Fruit fly (Drosophila melanogaster) whole organism, embryonic: ENCODE results near the gene mRpL28.

ENCODE experiments used
- Adf1 ChIP-seq: fragments of 200-800 bp; sonication (Bioruptor generic); IDR thresholded peaks from 2 replicates; pipeline ENCODE4 v1.3.6; 2022; ENCODE audit warnings: missing biosample characterization, missing genetic modification characterization
- Bdp1 ChIP-seq: fragments of 200-800 bp; sonication (Bioruptor generic); optimal IDR thresholded peaks from 3 replicates; lab custom pipeline; 2016; ENCODE audit warnings: missing biosample characterization, missing genetic modification characterization
- CG10321 ChIP-seq: fragments of 200-800 bp; sonication (Bioruptor generic); IDR thresholded peaks from 2 replicates; pipeline ENCODE4 v1.3.6; 2022; ENCODE audit warnings: missing biosample characterization, missing genetic modification characterization
- CG10431 ChIP-seq: fragments of 200-800 bp; sonication (Bioruptor generic); optimal IDR thresholded peaks from 3 replicates; lab custom pipeline; 2018; ENCODE audit warnings: missing biosample characterization, mild to moderate bottlenecking, missing genetic modification characterization
- CG10462 ChIP-seq: fragments of 200-800 bp; sonication (Bioruptor generic); optimal IDR thresholded peaks from 2 replicates; lab custom pipeline; 2016; ENCODE audit warnings: missing biosample characterization, missing genetic modification characterization
- CG10979 ChIP-seq: fragments of 200-800 bp; sonication (Bioruptor generic); optimal IDR thresholded peaks from 2 replicates; lab custom pipeline; 2018; ENCODE audit warnings: missing biosample characterization, mild to moderate bottlenecking, missing genetic modification characterization, moderate library complexity
- CG1233 ChIP-seq: fragments of 200-800 bp; sonication (Bioruptor generic); optimal IDR thresholded peaks from 4 replicates; lab custom pipeline; 2018; ENCODE audit warnings: missing biosample characterization, mild to moderate bottlenecking, missing genetic modification characterization
- CG13624 ChIP-seq: fragments of 200-800 bp; sonication (Bioruptor generic); optimal IDR thresholded peaks from 2 replicates; lab custom pipeline; 2016; ENCODE audit warnings: missing biosample characterization, missing genetic modification characterization
- CG14965 ChIP-seq: fragments of 200-800 bp; sonication (Bioruptor generic); optimal IDR thresholded peaks from 2 replicates; lab custom pipeline; 2016; ENCODE audit warnings: missing biosample characterization, missing genetic modification characterization, borderline replicate concordance
- CG1603 ChIP-seq: fragments of 200-800 bp; sonication (Bioruptor generic); optimal IDR thresholded peaks from 2 replicates; lab custom pipeline; 2019; ENCODE audit warnings: missing biosample characterization, mild to moderate bottlenecking, missing genetic modification characterization, moderate library complexity
- CG17361 ChIP-seq: fragments of 200-800 bp; sonication (Bioruptor generic); IDR thresholded peaks from 3 replicates; pipeline ENCODE4 v1.3.6; 2022; ENCODE audit warnings: missing biosample characterization, missing genetic modification characterization
- CG18262 ChIP-seq: fragments of 200-800 bp; optimal IDR thresholded peaks from 3 replicates; lab custom pipeline; 2019; ENCODE audit warnings: missing biosample characterization, mild to moderate bottlenecking, missing genetic modification characterization, moderate library complexity
- CG30431 ChIP-seq: fragments of 200-800 bp; sonication (Bioruptor generic); optimal IDR thresholded peaks from 2 replicates; lab custom pipeline; 2017; ENCODE audit warnings: missing biosample characterization, missing genetic modification characterization
- CG43689 ChIP-seq: fragments of 200-800 bp; sonication (Bioruptor generic); IDR thresholded peaks from 2 replicates; pipeline ENCODE4 v1.3.6; 2022; ENCODE audit warnings: missing biosample characterization, missing genetic modification characterization
- CG6254 ChIP-seq: fragments of 200-800 bp; sonication (Bioruptor generic); optimal IDR thresholded peaks from 3 replicates; lab custom pipeline; 2017; ENCODE audit warnings: mild to moderate bottlenecking, missing biosample characterization, missing genetic modification reagents, missing genetic modification characterization
- CG6654 ChIP-seq: fragments of 200-800 bp; sonication (Bioruptor generic); optimal IDR thresholded peaks from 2 replicates; lab custom pipeline; 2017; ENCODE audit warnings: missing biosample characterization, mild to moderate bottlenecking, missing genetic modification characterization
- CG6689 ChIP-seq: fragments of 200-800 bp; sonication (Bioruptor generic); IDR thresholded peaks from 2 replicates; pipeline ENCODE4 v1.3.6; 2022; ENCODE audit warnings: missing biosample characterization, missing genetic modification characterization
- CG9932 ChIP-seq: fragments of 200-800 bp; sonication (Bioruptor generic); IDR thresholded peaks from 2 replicates; pipeline ENCODE4 v1.3.6; 2022; ENCODE audit warnings: missing biosample characterization, missing genetic modification characterization
- Dfd ChIP-seq, 2 experiments: fragments of >200 bp; optimal IDR thresholded peaks; 2 replicates each; lab custom pipeline; 2017; ENCODE audit warnings: missing biosample characterization in 2 of 2, missing genetic modification characterization in 2 of 2
- Fer1 ChIP-seq: fragments of 200-800 bp; sonication (Bioruptor generic); optimal IDR thresholded peaks from 2 replicates; lab custom pipeline; 2017; ENCODE audit warnings: missing biosample characterization, mild to moderate bottlenecking, missing genetic modification characterization
- GATAe ChIP-seq: fragments of 200-800 bp; sonication (Bioruptor generic); conservative IDR thresholded peaks from 2 replicates; pipeline ENCODE4 v1.3.6; 2022; ENCODE audit warnings: missing biosample characterization, missing genetic modification characterization
- MBD-R2 ChIP-seq: fragments of 200-800 bp; sonication (Bioruptor generic); IDR thresholded peaks from 2 replicates; pipeline ENCODE4 v1.3.6; 2022; ENCODE audit warnings: missing biosample characterization, missing genetic modification characterization
- Rfx ChIP-seq: fragments of 200-800 bp; sonication (Bioruptor generic); IDR thresholded peaks from 2 replicates; pipeline ENCODE4 v1.3.6; 2022; ENCODE audit warnings: missing biosample characterization, missing genetic modification characterization
- Sin3A ChIP-seq: fragments of >200 bp; optimal IDR thresholded peaks from 2 replicates; lab custom pipeline; 2018
- Vsx1 ChIP-seq: fragments of 200-800 bp; sonication (Bioruptor generic); optimal IDR thresholded peaks from 2 replicates; lab custom pipeline; 2017; ENCODE audit warnings: missing biosample characterization, mild to moderate bottlenecking, missing genetic modification characterization, missing genetic modification reagents
- Xbp1 ChIP-seq: fragments of 200-800 bp; sonication (Bioruptor generic); optimal IDR thresholded peaks from 3 replicates; lab custom pipeline; 2016; ENCODE audit warnings: missing biosample characterization, mild to moderate bottlenecking, missing genetic modification characterization
- ara ChIP-seq: fragments of 200-800 bp; sonication (Bioruptor generic); IDR thresholded peaks from 2 replicates; pipeline ENCODE4 v1.3.6; 2022; ENCODE audit warnings: missing biosample characterization, missing genetic modification characterization
- az2 ChIP-seq: fragments of 200-800 bp; sonication (Bioruptor generic); optimal IDR thresholded peaks from 3 replicates; lab custom pipeline; 2016; ENCODE audit warnings: missing biosample characterization, missing genetic modification characterization
- bcd ChIP-seq: fragments of 200-800 bp; sonication (Bioruptor generic); optimal IDR thresholded peaks from 2 replicates; lab custom pipeline; 2017; ENCODE audit warnings: missing biosample characterization, mild to moderate bottlenecking, missing genetic modification characterization
- bigmax ChIP-seq: fragments of 200-800 bp; sonication (Bioruptor generic); optimal IDR thresholded peaks from 2 replicates; lab custom pipeline; 2018; ENCODE audit warnings: missing biosample characterization, mild to moderate bottlenecking, missing genetic modification characterization
- chinmo ChIP-seq: fragments of 200-800 bp; sonication (Bioruptor generic); IDR thresholded peaks from 4 replicates; pipeline ENCODE4 v1.3.6; 2022; ENCODE audit warnings: missing biosample characterization, missing genetic modification characterization; ENCODE audit not compliant: partially characterized antibody
- ci ChIP-seq: fragments of 200-800 bp; sonication (Bioruptor generic); IDR thresholded peaks from 3 replicates; pipeline ENCODE4 v1.3.6; 2022; ENCODE audit warnings: missing biosample characterization, missing genetic modification characterization
- danr ChIP-seq: fragments of 200-800 bp; sonication (Bioruptor generic); IDR thresholded peaks from 2 replicates; pipeline ENCODE4 v1.3.6; 2022; ENCODE audit warnings: missing biosample characterization, missing genetic modification characterization
- dmrt99B ChIP-seq: fragments of 200-800 bp; sonication (Bioruptor generic); optimal IDR thresholded peaks from 2 replicates; lab custom pipeline; 2018; ENCODE audit warnings: missing biosample characterization, mild to moderate bottlenecking, missing genetic modification characterization, moderate library complexity
- dysf ChIP-seq: fragments of 200-800 bp; sonication (Bioruptor generic); IDR thresholded peaks from 3 replicates; pipeline ENCODE4 v1.3.6; 2022; ENCODE audit warnings: missing biosample characterization, missing genetic modification characterization
- eve ChIP-seq, 2 experiments: fragments of >200 bp; optimal IDR thresholded peaks; 2 replicates each; lab custom pipeline; 2017; ENCODE audit warnings: missing biosample characterization in 2 of 2, missing genetic modification characterization in 2 of 2
- fd96Cb ChIP-seq: fragments of 200-800 bp; sonication (Bioruptor generic); optimal IDR thresholded peaks from 2 replicates; lab custom pipeline; 2018; ENCODE audit warnings: missing biosample characterization, mild to moderate bottlenecking, missing genetic modification characterization, moderate library complexity
- fu2 ChIP-seq: fragments of 200-800 bp; sonication (Bioruptor generic); optimal IDR thresholded peaks from 2 replicates; lab custom pipeline; 2016; ENCODE audit warnings: missing biosample characterization, missing genetic modification characterization
- gfzf ChIP-seq: fragments of 200-800 bp; sonication (Bioruptor generic); optimal IDR thresholded peaks from 2 replicates; lab custom pipeline; 2016; ENCODE audit warnings: missing biosample characterization, mild to moderate bottlenecking, missing genetic modification characterization, moderate library complexity
- gro ChIP-seq: fragments of 200-800 bp; sonication (Bioruptor generic); optimal IDR thresholded peaks from 2 replicates; lab custom pipeline; 2016; ENCODE audit warnings: missing biosample characterization, missing genetic modification characterization
- gsb ChIP-seq: fragments of 200-800 bp; sonication (Bioruptor generic); IDR thresholded peaks from 2 replicates; pipeline ENCODE4 v1.3.6; 2022; ENCODE audit warnings: missing biosample characterization, missing genetic modification characterization
- gsb-n ChIP-seq: fragments of 200-800 bp; sonication (Bioruptor generic); optimal IDR thresholded peaks from 3 replicates; lab custom pipeline; 2018; ENCODE audit warnings: missing biosample characterization, mild to moderate bottlenecking, missing genetic modification characterization
- hb ChIP-seq: fragments of 200-800 bp; sonication (Bioruptor generic); IDR thresholded peaks from 3 replicates; pipeline ENCODE4 v1.3.6; 2022; ENCODE audit warnings: missing biosample characterization, missing genetic modification characterization; ENCODE audit not compliant: partially characterized antibody
- kah ChIP-seq: fragments of 200-800 bp; sonication (Bioruptor generic); optimal IDR thresholded peaks from 2 replicates; lab custom pipeline; 2018; ENCODE audit warnings: missing biosample characterization, mild to moderate bottlenecking, missing genetic modification characterization
- kay ChIP-seq: fragments of 200-800 bp; sonication (Bioruptor generic); optimal IDR thresholded peaks from 2 replicates; lab custom pipeline; 2016; ENCODE audit warnings: missing biosample characterization, missing genetic modification characterization
- lab ChIP-seq: fragments of 200-800 bp; sonication (Bioruptor generic); optimal IDR thresholded peaks from 3 replicates; lab custom pipeline; 2017; ENCODE audit warnings: missing biosample characterization, missing genetic modification characterization, mild to moderate bottlenecking, moderate library complexity, missing genetic modification reagents
- mld ChIP-seq: fragments of 200-800 bp; sonication (Bioruptor generic); IDR thresholded peaks from 3 replicates; pipeline ENCODE4 v1.3.6; 2022; ENCODE audit warnings: missing biosample characterization, missing genetic modification characterization; ENCODE audit not compliant: partially characterized antibody
- org-1 ChIP-seq: fragments of 200-800 bp; sonication (Bioruptor generic); optimal IDR thresholded peaks from 2 replicates; lab custom pipeline; 2017; ENCODE audit warnings: missing biosample characterization, missing genetic modification characterization
- pnt ChIP-seq: fragments of 200-800 bp; sonication (Bioruptor generic); optimal IDR thresholded peaks from 3 replicates; lab custom pipeline; 2016; ENCODE audit warnings: missing biosample characterization, missing genetic modification characterization
- rib ChIP-seq: fragments of 200-800 bp; sonication (Bioruptor generic); IDR thresholded peaks from 2 replicates; pipeline ENCODE4 v1.3.6; 2022; ENCODE audit warnings: missing biosample characterization, missing genetic modification characterization
- wdn ChIP-seq: fragments of 200-800 bp; sonication (Bioruptor generic); IDR thresholded peaks from 2 replicates; pipeline ENCODE4 v1.3.6; 2022; ENCODE audit warnings: missing biosample characterization, missing genetic modification characterization

Gene mRpL28

dm6 chr2L:4976988-4977551, 3.3 kb downstream of the mRpL28 start, which contains the start of the genes Gmd and CG3792 (continued):
- TF ChIP-seq Vsx1 (GFP tag; lab: Kevin White, UChicago) (no peak), CG9932 (GFP tag; lab: Robert Waterston, UW) (peak; percentile 98), Sin3A (lab: Kevin White, UChicago) (peak; percentile 82), kay (GFP tag; lab: Kevin White, UChicago) (peak; percentile 96), chinmo (GFP tag; lab: Robert Waterston, UW) (no peak), fd96Cb (tag; lab: Kevin White, UChicago) (peak; percentile 91), CG10462 (GFP tag; lab: Kevin White, UChicago) (peak; percentile 91), bigmax (no peak), CG17361 (GFP tag; lab: Robert Waterston, UW) (peak; percentile 98), dysf (GFP tag; lab: Robert Waterston, UW) (peak; percentile 97), org-1 (GFP tag; lab: Kevin White, UChicago) (peak; percentile 91), MBD-R2 (GFP tag; lab: Robert Waterston, UW) (peak; percentile 97), danr (peak; percentile 93), fu2 (peak; percentile 88), gsb-n (tag; lab: Kevin White, UChicago) (peak; percentile 93), Bdp1 (peak; percentile 88), eve (GFP tag; optimal IDR thresholded peaks at IDR 0.05; lab: Kevin White, UChicago) (peak in 1 of 2 experiments; percentile 67), az2 (GFP tag; lab: Kevin White, UChicago) (peak; percentile 95), Adf1 (peak; percentile 83), CG43689 (GFP tag; lab: Robert Waterston, UW) (peak; percentile 87), CG10979 (tag; lab: Kevin White, UChicago) (peak; percentile 92), CG6254 (GFP tag; lab: Kevin White, UChicago) (peak; percentile 90), CG18262 (peak; percentile 97), CG6689 (GFP tag; lab: Robert Waterston, UW) (peak; percentile 97), Xbp1 (GFP tag; lab: Kevin White, UChicago) (peak; percentile 97), gfzf (peak; percentile 25), CG10321 (GFP tag; lab: Robert Waterston, UW) (peak; percentile 81), ci (GFP tag; lab: Robert Waterston, UW) (peak; percentile 93), kah (GFP tag; lab: Kevin White, UChicago) (peak; percentile 87), gsb (GFP tag; lab: Robert Waterston, UW) (peak; percentile 91), CG10431 (peak; percentile 82), CG13624 (GFP tag; lab: Kevin White, UChicago) (peak; percentile 94), bcd (GFP tag; lab: Kevin White, UChicago) (peak; percentile 94), gro (peak; percentile 87), CG30431 (GFP tag; lab: Kevin White, UChicago) (peak; percentile 90), pnt (peak; percentile 93), CG14965 (GFP tag; lab: Kevin White, UChicago) (peak; percentile 39), Fer1 (GFP tag; lab: Kevin White, UChicago) (peak; percentile 96), Dfd (GFP tag; optimal IDR thresholded peaks at IDR 0.05; lab: Kevin White, UChicago) (no peak), mld (GFP tag; lab: Robert Waterston, UW) (peak; percentile 61; the same call in 1 of the 3 replicates), CG1233 (GFP tag; lab: Kevin White, UChicago) (peak; percentile 94), lab (GFP tag; lab: Kevin White, UChicago) (peak; percentile 97), CG1603 (tag; lab: Kevin White, UChicago) (peak; percentile 71), ara (GFP tag; lab: Robert Waterston, UW) (peak; percentile 94), rib (GFP tag; lab: Robert Waterston, UW) (peak; percentile 96), GATAe (GFP tag; lab: Robert Waterston, UW) (peak; percentile 90), wdn (GFP tag; lab: Robert Waterston, UW) (peak; percentile 94), hb (GFP tag; lab: Robert Waterston, UW) (peak; percentile 88), CG6654 (GFP tag; lab: Kevin White, UChicago) (peak; percentile 81), Rfx (GFP tag; lab: Robert Waterston, UW) (peak; percentile 97), dmrt99B (no peak)
